1 fruit fly cellular context compared by ENCODE assay signal in the genomic region with DNA sequence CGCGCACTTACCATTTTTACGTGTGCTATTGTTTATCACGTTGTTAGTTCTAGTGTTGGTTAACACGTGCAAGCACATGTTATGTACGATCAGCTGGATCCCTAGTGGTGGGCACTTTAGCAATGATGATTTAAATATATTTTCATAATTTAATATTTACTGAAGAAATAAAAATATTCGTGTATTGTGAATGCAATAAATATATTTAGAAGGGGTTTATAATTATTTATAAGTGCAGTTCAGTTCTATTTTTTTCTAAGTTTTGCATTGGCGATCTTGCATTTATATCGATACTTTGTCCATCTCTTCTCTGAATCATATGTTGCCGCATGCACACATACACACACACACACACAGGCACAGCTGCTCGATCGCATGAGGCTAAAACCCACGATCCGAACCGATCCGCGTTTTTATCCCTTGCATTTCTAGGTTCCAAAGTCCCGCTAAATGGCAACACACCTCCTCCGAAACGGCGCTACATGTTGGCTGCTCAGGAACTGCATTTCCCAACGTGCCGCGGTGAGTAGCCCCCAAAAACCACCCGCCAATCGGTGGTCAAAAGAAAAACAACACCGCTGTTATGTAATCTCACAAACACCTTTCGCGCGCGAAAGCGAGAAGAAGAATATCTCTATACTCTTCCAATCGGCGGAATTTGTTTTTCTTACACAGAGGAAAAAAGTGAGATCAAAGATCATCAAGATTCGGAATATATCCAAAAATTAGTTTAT.
A peak's percentile ranks its signal among the peaks of the same experiment; 100 is the strongest.
TF ChIP-seq lines count a peak whose summit lies in the region.

TSS of gene CG15027 (minus strand) at position 51 of the 734 bp plus-strand sequence.
TSS of gene Dbct (plus strand) at position 349 of the 734 bp plus-strand sequence.

TF ChIP-seq in whole organism, embryonic, 481 proteins besides CTCF, POLR2A, EP300 and RAD21 (continued from another document and continues in another):
- TF ChIP-seq CG4730 (GFP tag; IDR thresholded peaks at IDR 0.05; lab: Robert Waterston, UW), result peak; percentile 67
- TF ChIP-seq eve (GFP tag; optimal IDR thresholded peaks at IDR 0.05; lab: Kevin White, UChicago), result peak in 1 of 2 experiments; percentile 82
- TF ChIP-seq sens-2 (GFP tag; IDR thresholded peaks at IDR 0.05; lab: Robert Waterston, UW), result no peak
- peak; percentile 46; the same call in 1 of the 2 replicates for TF ChIP-seq CG14014 (GFP tag; IDR thresholded peaks at IDR 0.05; lab: Robert Waterston, UW)
- peak; percentile 27 for TF ChIP-seq CG4617 (GFP tag; optimal IDR thresholded peaks at IDR 0.05; lab: Kevin White, UChicago; ENCODE audit: borderline replicate concordance)
- TF ChIP-seq NfI (GFP tag; optimal IDR thresholded peaks at IDR 0.05; lab: Kevin White, UChicago), result peak; percentile 55
- peak; percentile 40; the same call in 1 of the 2 replicates for TF ChIP-seq E2f1 (GFP tag; IDR thresholded peaks at IDR 0.05; lab: Robert Waterston, UW)
- no peak for TF ChIP-seq TFAM (GFP tag; optimal IDR thresholded peaks at IDR 0.05; lab: Kevin White, UChicago)
- TF ChIP-seq Ets65A (GFP tag; lab: Kevin White, UChicago), result peak; percentile 92
- TF ChIP-seq Ptx1 (GFP tag; IDR thresholded peaks at IDR 0.05; lab: Robert Waterston, UW), result peak; percentile 77
- TF ChIP-seq CG10274 (GFP tag; optimal IDR thresholded peaks at IDR 0.05; lab: Kevin White, UChicago), result no peak
- TF ChIP-seq Deaf1 (tag; optimal IDR thresholded peaks at IDR 0.05; lab: Kevin White, UChicago), result peak; percentile 19
- peak; percentile 17 for TF ChIP-seq Sin3A (optimal IDR thresholded peaks at IDR 0.05; lab: Kevin White, UChicago)
- TF ChIP-seq Antp (GFP tag; optimal IDR thresholded peaks at IDR 0.05; lab: Kevin White, UChicago), result no peak
- peak; percentile 58 for TF ChIP-seq CG1233 (GFP tag; optimal IDR thresholded peaks at IDR 0.05; lab: Kevin White, UChicago)
- no peak for TF ChIP-seq CG17612 (GFP tag; IDR thresholded peaks at IDR 0.05; lab: Robert Waterston, UW)
- TF ChIP-seq stc (GFP tag; IDR thresholded peaks at IDR 0.05; lab: Robert Waterston, UW), result peak; percentile 46
- TF ChIP-seq Asciz (GFP tag; optimal IDR thresholded peaks at IDR 0.05; lab: Kevin White, UChicago), result peak; percentile 17
- TF ChIP-seq sug (tag; optimal IDR thresholded peaks at IDR 0.05; lab: Kevin White, UChicago), result peak; percentile 73
- no peak for TF ChIP-seq Hand (GFP tag; optimal IDR thresholded peaks at IDR 0.05; lab: Kevin White, UChicago)
- TF ChIP-seq crp (GFP tag; optimal IDR thresholded peaks at IDR 0.05; lab: Kevin White, UChicago), result peak; percentile 84 to 96
- no peak for TF ChIP-seq CG4707 (GFP tag; optimal IDR thresholded peaks at IDR 0.05; lab: Kevin White, UChicago)
- TF ChIP-seq psq (GFP tag; optimal IDR thresholded peaks at IDR 0.05; lab: Kevin White, UChicago), result peak; percentile 28
- TF ChIP-seq Dip3 (GFP tag; optimal IDR thresholded peaks at IDR 0.05; lab: Kevin White, UChicago), result peak; percentile 6
- no peak for TF ChIP-seq Hr39 (optimal IDR thresholded peaks at IDR 0.05; lab: Kevin White, UChicago)
- TF ChIP-seq CG17568 (GFP tag; optimal IDR thresholded peaks at IDR 0.05; lab: Kevin White, UChicago), result no peak
- no peak for TF ChIP-seq bbx (GFP tag; IDR thresholded peaks at IDR 0.05; lab: Robert Waterston, UW; ENCODE audit: partially characterized antibody)
- TF ChIP-seq CG16779 (GFP tag; IDR thresholded peaks at IDR 0.05; lab: Robert Waterston, UW), result no peak
- peak; percentile 70 for TF ChIP-seq CG8924 (tag; optimal IDR thresholded peaks at IDR 0.05; lab: Kevin White, UChicago)
- no peak for TF ChIP-seq CG1647 (GFP tag; optimal IDR thresholded peaks at IDR 0.05; lab: Kevin White, UChicago)
- peak; percentile 71; the same call in 2 of the 3 replicates for TF ChIP-seq ci (GFP tag; IDR thresholded peaks at IDR 0.05; lab: Robert Waterston, UW)
- peak; percentile 57 for TF ChIP-seq zen (tag; optimal IDR thresholded peaks at IDR 0.05; lab: Kevin White, UChicago)
- no peak for TF ChIP-seq da (GFP tag; optimal IDR thresholded peaks at IDR 0.05; lab: Kevin White, UChicago)
- TF ChIP-seq CG1024 (GFP tag; IDR thresholded peaks at IDR 0.05; lab: Robert Waterston, UW), result peak; percentile 48; the same call in 1 of the 2 replicates
- TF ChIP-seq CG13424 (tag; optimal IDR thresholded peaks at IDR 0.05; lab: Kevin White, UChicago), result peak; percentile 83
- TF ChIP-seq CG12744 (GFP tag; optimal IDR thresholded peaks at IDR 0.05; lab: Kevin White, UChicago), result no peak
- TF ChIP-seq ham (GFP tag; IDR thresholded peaks at IDR 0.05; lab: Robert Waterston, UW), result no peak
- TF ChIP-seq CG2712 (tag; optimal IDR thresholded peaks at IDR 0.05; lab: Kevin White, UChicago), result peak; percentile 76
- TF ChIP-seq z (GFP tag; IDR thresholded peaks at IDR 0.05; lab: Robert Waterston, UW), result no peak
- no peak for TF ChIP-seq Myb (GFP tag; optimal IDR thresholded peaks at IDR 0.05; lab: Kevin White, UChicago)
- 0 out of 2 replicates have a peak, but pooled peaks have one; percentile 15 for TF ChIP-seq toy (GFP tag; IDR thresholded peaks at IDR 0.05; lab: Robert Waterston, UW)
- TF ChIP-seq CG34422 (GFP tag; IDR thresholded peaks at IDR 0.05; lab: Robert Waterston, UW), result peak; percentile 58
- TF ChIP-seq usp (GFP tag; optimal IDR thresholded peaks at IDR 0.05; lab: Kevin White, UChicago), result no peak
- TF ChIP-seq C15 (GFP tag; IDR thresholded peaks at IDR 0.05; lab: Robert Waterston, UW), result no peak
- no peak for TF ChIP-seq CG6254 (GFP tag; optimal IDR thresholded peaks at IDR 0.05; lab: Kevin White, UChicago)
- no peak for TF ChIP-seq Jarid2 (GFP tag; optimal IDR thresholded peaks at IDR 0.05; lab: Kevin White, UChicago)
- peak; percentile 83 for TF ChIP-seq Xrp1 (GFP tag; IDR thresholded peaks at IDR 0.05; lab: Robert Waterston, UW)
- TF ChIP-seq gce (GFP tag; IDR thresholded peaks at IDR 0.05; lab: Robert Waterston, UW), result no peak
- no peak for TF ChIP-seq Hmx (GFP tag; optimal IDR thresholded peaks at IDR 0.05; lab: Kevin White, UChicago)
- TF ChIP-seq CG18619 (GFP tag; optimal IDR thresholded peaks at IDR 0.05; lab: Kevin White, UChicago), result peak; percentile 43
- TF ChIP-seq sd (tag; optimal IDR thresholded peaks at IDR 0.05; lab: Kevin White, UChicago), result peak; percentile 87
- TF ChIP-seq CG30403 (GFP tag; optimal IDR thresholded peaks at IDR 0.05; lab: Kevin White, UChicago), result peak; percentile 76
- TF ChIP-seq ash1 (GFP tag; optimal IDR thresholded peaks at IDR 0.05; lab: Kevin White, UChicago), result no peak
- TF ChIP-seq CG16815 (GFP tag; optimal IDR thresholded peaks at IDR 0.05; lab: Kevin White, UChicago), result peak; percentile 51
- TF ChIP-seq Atf3 (GFP tag; optimal IDR thresholded peaks at IDR 0.05; lab: Kevin White, UChicago), result no peak
- no peak for TF ChIP-seq Dip2 (GFP tag; IDR thresholded peaks at IDR 0.05; lab: Robert Waterston, UW)
- no peak for TF ChIP-seq CG9876 (GFP tag; optimal IDR thresholded peaks at IDR 0.05; lab: Kevin White, UChicago)
- peak; percentile 35 for TF ChIP-seq vfl (GFP tag; optimal IDR thresholded peaks at IDR 0.05; lab: Kevin White, UChicago)
- no peak for TF ChIP-seq NC2β (GFP tag; optimal IDR thresholded peaks at IDR 0.05; lab: Kevin White, UChicago)
- no peak for TF ChIP-seq crc (GFP tag; optimal IDR thresholded peaks at IDR 0.05; lab: Kevin White, UChicago)
- TF ChIP-seq CG8944 (GFP tag; optimal IDR thresholded peaks at IDR 0.05; lab: Kevin White, UChicago), result no peak
- no peak for TF ChIP-seq tx (GFP tag; optimal IDR thresholded peaks at IDR 0.05; lab: Kevin White, UChicago)
- no peak for TF ChIP-seq en (GFP tag; optimal IDR thresholded peaks at IDR 0.05; lab: Kevin White, UChicago)
- TF ChIP-seq Gsc (GFP tag; IDR thresholded peaks at IDR 0.05; lab: Robert Waterston, UW), result no peak
- no peak for TF ChIP-seq pb (GFP tag; optimal IDR thresholded peaks at IDR 0.05; lab: Kevin White, UChicago)
- TF ChIP-seq CG4328 (GFP tag; optimal IDR thresholded peaks at IDR 0.05; lab: Kevin White, UChicago), result peak; percentile 70
- TF ChIP-seq Bdp1 (GFP tag; optimal IDR thresholded peaks at IDR 0.05; lab: Kevin White, UChicago), result no peak
- TF ChIP-seq Sox100B (GFP tag; optimal IDR thresholded peaks at IDR 0.05; lab: Kevin White, UChicago), result peak; percentile 44
- TF ChIP-seq CG17328 (GFP tag; IDR thresholded peaks at IDR 0.05; lab: Robert Waterston, UW), result peak; percentile 66
- TF ChIP-seq dimm (GFP tag; IDR thresholded peaks at IDR 0.05; lab: Robert Waterston, UW), result no peak
- peak in 1 of 2 experiments; percentile 30 for TF ChIP-seq insv (GFP tag; optimal IDR thresholded peaks at IDR 0.05; lab: Kevin White, UChicago)
- no peak for TF ChIP-seq CG3995 (GFP tag; optimal IDR thresholded peaks at IDR 0.05; lab: Kevin White, UChicago)
- TF ChIP-seq CG15479 (GFP tag; optimal IDR thresholded peaks at IDR 0.05; lab: Kevin White, UChicago), result no peak
- TF ChIP-seq ewg (GFP tag; optimal IDR thresholded peaks at IDR 0.05; lab: Kevin White, UChicago), result peak; percentile 19
- no peak for TF ChIP-seq Spps (tag; optimal IDR thresholded peaks at IDR 0.05; lab: Kevin White, UChicago)
- TF ChIP-seq salm (tag; optimal IDR thresholded peaks at IDR 0.05; lab: Kevin White, UChicago), result no peak
- TF ChIP-seq CG6175 (GFP tag; IDR thresholded peaks at IDR 0.05; lab: Robert Waterston, UW), result no peak
- no peak for TF ChIP-seq CG12219 (GFP tag; optimal IDR thresholded peaks at IDR 0.05; lab: Kevin White, UChicago)
- peak; percentile 34 for TF ChIP-seq pzg (GFP tag; optimal IDR thresholded peaks at IDR 0.05; lab: Kevin White, UChicago)
- TF ChIP-seq CG42726 (GFP tag; IDR thresholded peaks at IDR 0.05; lab: Robert Waterston, UW; ENCODE audit: partially characterized antibody), result no peak
- TF ChIP-seq CG8765 (GFP tag; IDR thresholded peaks at IDR 0.05; lab: Robert Waterston, UW), result peak; percentile 26; the same call in 1 of the 2 replicates
- TF ChIP-seq CG13624 (GFP tag; optimal IDR thresholded peaks at IDR 0.05; lab: Kevin White, UChicago), result no peak
- peak; percentile 60 for TF ChIP-seq lilli (GFP tag; optimal IDR thresholded peaks at IDR 0.05; lab: Kevin White, UChicago)
- TF ChIP-seq Nf-YB (GFP tag; optimal IDR thresholded peaks at IDR 0.05; lab: Kevin White, UChicago), result peak; percentile 45
- no peak for TF ChIP-seq CG3065 (GFP tag; optimal IDR thresholded peaks at IDR 0.05; lab: Kevin White, UChicago)
- no peak for TF ChIP-seq Vsx1 (GFP tag; optimal IDR thresholded peaks at IDR 0.05; lab: Kevin White, UChicago)
- TF ChIP-seq pros (GFP tag; optimal IDR thresholded peaks at IDR 0.05; lab: Kevin White, UChicago), result no peak
- TF ChIP-seq Hsf (GFP tag; optimal IDR thresholded peaks at IDR 0.05; lab: Kevin White, UChicago), result no peak
- TF ChIP-seq scrt (GFP tag; optimal IDR thresholded peaks at IDR 0.05; lab: Kevin White, UChicago), result peak; percentile 5
- no peak for TF ChIP-seq pita (GFP tag; optimal IDR thresholded peaks at IDR 0.05; lab: Kevin White, UChicago)
- TF ChIP-seq exex (tag; optimal IDR thresholded peaks at IDR 0.05; lab: Kevin White, UChicago), result peak; percentile 42
- peak; percentile 63 for TF ChIP-seq CG12155 (GFP tag; optimal IDR thresholded peaks at IDR 0.05; lab: Kevin White, UChicago)
- TF ChIP-seq wek (GFP tag; optimal IDR thresholded peaks at IDR 0.05; lab: Kevin White, UChicago), result no peak
- peak; percentile 73 for TF ChIP-seq CG9727 (GFP tag; optimal IDR thresholded peaks at IDR 0.05; lab: Kevin White, UChicago)
- TF ChIP-seq tap (tag; optimal IDR thresholded peaks at IDR 0.05; lab: Kevin White, UChicago), result peak; percentile 48
- TF ChIP-seq fd96Cb (tag; optimal IDR thresholded peaks at IDR 0.05; lab: Kevin White, UChicago), result peak; percentile 48
- 0 out of 3 replicates have a peak, but pooled peaks have one; percentile 41 for TF ChIP-seq CG14860 (GFP tag; IDR thresholded peaks at IDR 0.05; lab: Robert Waterston, UW; ENCODE audit: partially characterized antibody)
- peak; percentile 63 for TF ChIP-seq CG10366 (GFP tag; IDR thresholded peaks at IDR 0.05; lab: Robert Waterston, UW)
- TF ChIP-seq CG8359 (GFP tag; optimal IDR thresholded peaks at IDR 0.05; lab: Kevin White, UChicago; ENCODE audit: borderline replicate concordance), result no peak
- no peak for TF ChIP-seq Camta (GFP tag; optimal IDR thresholded peaks at IDR 0.05; lab: Kevin White, UChicago)
- TF ChIP-seq sens (GFP tag; lab: Kevin White, UChicago), result peak; percentile 6
- TF ChIP-seq mam (GFP tag; optimal IDR thresholded peaks at IDR 0.05; lab: Kevin White, UChicago), result peak; percentile 5
- no peak for TF ChIP-seq p53 (GFP tag; optimal IDR thresholded peaks at IDR 0.05; lab: Kevin White, UChicago)
- TF ChIP-seq gcm (GFP tag; optimal IDR thresholded peaks at IDR 0.05; lab: Kevin White, UChicago), result peak; percentile 41
- TF ChIP-seq zfh1 (GFP tag; IDR thresholded peaks at IDR 0.05; lab: Robert Waterston, UW), result peak; percentile 73
- TF ChIP-seq HLHmδ (GFP tag; optimal IDR thresholded peaks at IDR 0.05; lab: Kevin White, UChicago), result no peak
- TF ChIP-seq CG8089 (GFP tag; optimal IDR thresholded peaks at IDR 0.05; lab: Kevin White, UChicago), result no peak
- peak; percentile 63; the same call in 1 of the 2 replicates for TF ChIP-seq ranshi (GFP tag; IDR thresholded peaks at IDR 0.05; lab: Robert Waterston, UW)
- TF ChIP-seq CG31224 (GFP tag; IDR thresholded peaks at IDR 0.05; lab: Robert Waterston, UW), result peak; percentile 62
- TF ChIP-seq pho (GFP tag; optimal IDR thresholded peaks at IDR 0.05; lab: Kevin White, UChicago), result peak; percentile 25
- no peak for TF ChIP-seq shn (GFP tag; optimal IDR thresholded peaks at IDR 0.05; lab: Kevin White, UChicago)
- 0 out of 2 replicates have a peak, but pooled peaks have one; percentile 30 for TF ChIP-seq wdn (GFP tag; IDR thresholded peaks at IDR 0.05; lab: Robert Waterston, UW)
- TF ChIP-seq CG13287 (GFP tag; IDR thresholded peaks at IDR 0.05; lab: Robert Waterston, UW; ENCODE audit: partially characterized antibody), result peak; percentile 84
- TF ChIP-seq CoRest (tag; optimal IDR thresholded peaks at IDR 0.05; lab: Kevin White, UChicago), result peak; percentile 76
- peak; percentile 30; the same call in 1 of the 2 replicates for TF ChIP-seq Drgx (GFP tag; IDR thresholded peaks at IDR 0.05; lab: Robert Waterston, UW)
- TF ChIP-seq knrl (GFP tag; IDR thresholded peaks at IDR 0.05; lab: Robert Waterston, UW; ENCODE audit: partially characterized antibody), result peak; percentile 81
- TF ChIP-seq CG7271 (tag; optimal IDR thresholded peaks at IDR 0.05; lab: Kevin White, UChicago), result no peak
- peak; percentile 72 for TF ChIP-seq CG12942 (GFP tag; optimal IDR thresholded peaks at IDR 0.05; lab: Kevin White, UChicago)
- no peak for TF ChIP-seq Neu2 (GFP tag; optimal IDR thresholded peaks at IDR 0.05; lab: Kevin White, UChicago; ENCODE audit: borderline replicate concordance)
- TF ChIP-seq CG30020 (tag; optimal IDR thresholded peaks at IDR 0.05; lab: Kevin White, UChicago), result peak; percentile 37
- no peak for TF ChIP-seq Dad (GFP tag; optimal IDR thresholded peaks at IDR 0.05; lab: Kevin White, UChicago)
- TF ChIP-seq CG13123 (GFP tag; optimal IDR thresholded peaks at IDR 0.05; lab: Kevin White, UChicago), result peak; percentile 24
- TF ChIP-seq repo (GFP tag; optimal IDR thresholded peaks at IDR 0.05; lab: Kevin White, UChicago), result no peak
